Fruit fly (Drosophila melanogaster): ENCODE measurements around the gene Sema1a.

Gene Sema1a

DNA sequence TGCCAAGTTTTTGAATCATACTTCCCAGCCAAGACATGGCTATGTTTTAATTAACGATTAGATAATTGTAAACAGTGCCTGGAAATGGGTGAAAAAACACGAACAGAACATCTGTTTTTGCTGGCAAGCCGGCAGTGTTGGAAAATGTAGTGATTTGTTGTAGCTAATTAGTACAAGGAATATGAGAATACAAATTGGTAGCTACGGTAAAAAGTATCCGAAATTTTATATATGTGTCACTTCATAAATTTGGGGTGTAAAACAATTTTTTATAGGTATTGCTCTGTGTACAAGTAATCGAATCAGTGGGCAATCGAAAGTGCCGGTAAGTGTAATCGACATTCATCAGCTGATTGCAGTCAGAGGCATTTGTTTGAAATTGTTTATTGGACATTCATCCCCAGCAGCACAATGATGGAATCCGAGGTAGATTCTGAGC lies 24.7 kb upstream of the Sema1a start, which contains the start of the genes mRpL51 and Uba4 (continued):
- TF ChIP-seq CG2120 (GFP tag; optimal IDR thresholded peaks at IDR 0.05) (peak; percentile 66), slou (GFP tag; optimal IDR thresholded peaks at IDR 0.05) (peak; percentile 14), CG10565 (GFP tag; optimal IDR thresholded peaks at IDR 0.05) (no peak), ATbp (GFP tag; optimal IDR thresholded peaks at IDR 0.05) (no peak), emc (GFP tag; optimal IDR thresholded peaks at IDR 0.05) (no peak), wor (GFP tag; IDR thresholded peaks at IDR 0.05) (no peak), chinmo (GFP tag; IDR thresholded peaks at IDR 0.05; ENCODE audit: partially characterized antibody) (0 out of 4 replicates have a peak, but pooled peaks have one; percentile 38), Hr39 (optimal IDR thresholded peaks at IDR 0.05) (no peak), CG11696 (GFP tag; IDR thresholded peaks at IDR 0.05) (no peak), fd96Cb (tag; optimal IDR thresholded peaks at IDR 0.05) (no peak), hbn (GFP tag; IDR thresholded peaks at IDR 0.05; ENCODE audit: partially characterized antibody) (peak; percentile 40; the same call in 1 of the 2 replicates), btn (GFP tag; optimal IDR thresholded peaks at IDR 0.05) (no peak), CG10209 (GFP tag; optimal IDR thresholded peaks at IDR 0.05) (no peak), unpg (GFP tag; optimal IDR thresholded peaks at IDR 0.05) (peak; percentile 38), chm (GFP tag; IDR thresholded peaks at IDR 0.05) (no peak), sisA (GFP tag; IDR thresholded peaks at IDR 0.05) (no peak), yki (optimal IDR thresholded peaks at IDR 0.05) (no peak), CG1529 (GFP tag; optimal IDR thresholded peaks at IDR 0.05) (no peak), mirr (GFP tag; optimal IDR thresholded peaks at IDR 0.05) (peak; percentile 56), CG14965 (GFP tag; optimal IDR thresholded peaks at IDR 0.05; ENCODE audit: borderline replicate concordance) (no peak), Awh (GFP tag; IDR thresholded peaks at IDR 0.05) (no peak), Sox102F (GFP tag; optimal IDR thresholded peaks at IDR 0.05) (no peak), sens (GFP tag) (peak; percentile 93), lilli (GFP tag; optimal IDR thresholded peaks at IDR 0.05) (peak; percentile 72), knrl (GFP tag; IDR thresholded peaks at IDR 0.05; ENCODE audit: partially characterized antibody) (peak; percentile 54; the same call in 1 of the 3 replicates), tio (GFP tag; optimal IDR thresholded peaks at IDR 0.05) (no peak), YL-1 (GFP tag; optimal IDR thresholded peaks at IDR 0.05) (peak; percentile 63), CG15479 (GFP tag; optimal IDR thresholded peaks at IDR 0.05) (no peak), CG11085 (GFP tag; IDR thresholded peaks at IDR 0.05) (no peak), CG42726 (GFP tag; IDR thresholded peaks at IDR 0.05; ENCODE audit: partially characterized antibody) (no peak), jigr1 (GFP tag; IDR thresholded peaks at IDR 0.05) (no peak), CG12299 (tag; optimal IDR thresholded peaks at IDR 0.05) (peak; percentile 7), Hr3 (GFP tag; optimal IDR thresholded peaks at IDR 0.05) (peak; percentile 1), CG13894 (tag; optimal IDR thresholded peaks at IDR 0.05) (no peak), Hmx (GFP tag; optimal IDR thresholded peaks at IDR 0.05) (no peak), bowl (GFP tag; IDR thresholded peaks at IDR 0.05) (no peak), CG34376 (GFP tag; optimal IDR thresholded peaks at IDR 0.05) (peak; percentile 35), onecut (GFP tag; IDR thresholded peaks at IDR 0.05) (no peak), Adf1 (GFP tag; IDR thresholded peaks at IDR 0.05) (no peak), CG12942 (GFP tag; optimal IDR thresholded peaks at IDR 0.05) (no peak), kni (GFP tag; optimal IDR thresholded peaks at IDR 0.05) (peak; percentile 25), dm (GFP tag; optimal IDR thresholded peaks at IDR 0.05) (peak; percentile 63), fd3F (GFP tag; optimal IDR thresholded peaks at IDR 0.05) (no peak), CG13296 (GFP tag; optimal IDR thresholded peaks at IDR 0.05) (peak; percentile 9), ind (GFP tag; optimal IDR thresholded peaks at IDR 0.05) (peak; percentile 41), CG12104 (GFP tag; optimal IDR thresholded peaks at IDR 0.05) (peak; percentile 1), vvl (GFP tag; IDR thresholded peaks at IDR 0.05) (no peak; the same call in 1 of the 2 replicates), Mes4 (GFP tag; optimal IDR thresholded peaks at IDR 0.05) (peak; percentile 35), dmrt11E (tag; optimal IDR thresholded peaks at IDR 0.05) (peak; percentile 38), Lhr (GFP tag; optimal IDR thresholded peaks at IDR 0.05) (no peak), CG17612 (GFP tag; IDR thresholded peaks at IDR 0.05) (no peak), CG17385 (GFP tag; optimal IDR thresholded peaks at IDR 0.05) (peak; percentile 30)

Data from whole organism, embryonic.